Fruit fly (Drosophila melanogaster) whole organism, embryonic: ENCODE measurements around the gene CG3009.
A peak's percentile ranks its signal among the peaks of the same experiment; 100 is the strongest.

Source experiments
- Aef1 ChIP-seq: fragments of 200-800 bp; sonication (Bioruptor generic); IDR thresholded peaks from 3 replicates; pipeline ENCODE4 v1.3.6; 2022; ENCODE audit warnings: missing biosample characterization, missing genetic modification characterization
- CG10274 ChIP-seq: fragments of 200-800 bp; sonication (Bioruptor generic); optimal IDR thresholded peaks from 3 replicates; lab custom pipeline; 2017; ENCODE audit warnings: missing biosample characterization, mild to moderate bottlenecking, missing genetic modification characterization
- CG10321 ChIP-seq: fragments of 200-800 bp; sonication (Bioruptor generic); IDR thresholded peaks from 2 replicates; pipeline ENCODE4 v1.3.6; 2022; ENCODE audit warnings: missing biosample characterization, missing genetic modification characterization
- CG12104 ChIP-seq: fragments of 200-800 bp; sonication (Bioruptor generic); optimal IDR thresholded peaks from 3 replicates; lab custom pipeline; 2016; ENCODE audit warnings: missing biosample characterization, missing genetic modification characterization
- CG12299 ChIP-seq: fragments of 200-800 bp; sonication (Bioruptor generic); optimal IDR thresholded peaks from 2 replicates; lab custom pipeline; 2018; ENCODE audit warnings: missing biosample characterization, mild to moderate bottlenecking, missing genetic modification characterization
- CG13287 ChIP-seq: fragments of 200-800 bp; sonication (Bioruptor generic); IDR thresholded peaks from 2 replicates; pipeline ENCODE4 v1.3.6; 2022; ENCODE audit warnings: missing biosample characterization, missing genetic modification characterization; ENCODE audit not compliant: partially characterized antibody
- CG14710 ChIP-seq: fragments of 200-800 bp; sonication (Bioruptor generic); optimal IDR thresholded peaks from 3 replicates; lab custom pipeline; 2019; ENCODE audit warnings: missing biosample characterization, mild to moderate bottlenecking, missing genetic modification characterization, moderate library complexity
- CG1832 ChIP-seq: fragments of 200-800 bp; sonication (Bioruptor generic); optimal IDR thresholded peaks from 2 replicates; lab custom pipeline; 2017; ENCODE audit warnings: missing biosample characterization, mild to moderate bottlenecking, missing genetic modification characterization, inconsistent platforms
- CG2712 ChIP-seq: fragments of 200-800 bp; optimal IDR thresholded peaks from 3 replicates; lab custom pipeline; 2019; ENCODE audit warnings: missing biosample characterization, mild to moderate bottlenecking, missing genetic modification characterization, moderate library complexity
- CG31441 ChIP-seq: fragments of 200-800 bp; sonication (Bioruptor generic); IDR thresholded peaks from 2 replicates; pipeline ENCODE4 v1.3.6; 2022; ENCODE audit warnings: missing biosample characterization, missing genetic modification characterization
- CG32532 ChIP-seq: fragments of 200-800 bp; sonication (Bioruptor generic); IDR thresholded peaks from 2 replicates; pipeline ENCODE4 v1.3.6; 2022; ENCODE audit warnings: missing biosample characterization, missing genetic modification characterization
- CG32772 ChIP-seq: fragments of 200-800 bp; sonication (Bioruptor generic); IDR thresholded peaks from 2 replicates; pipeline ENCODE4 v1.3.6; 2022; ENCODE audit warnings: missing biosample characterization, missing genetic modification characterization
- CG33557 ChIP-seq: fragments of 200-800 bp; sonication (Bioruptor generic); optimal IDR thresholded peaks from 2 replicates; lab custom pipeline; 2019; ENCODE audit warnings: missing biosample characterization, mild to moderate bottlenecking, missing genetic modification characterization, moderate library complexity
- CG3995 ChIP-seq: fragments of 200-800 bp; sonication (Bioruptor generic); optimal IDR thresholded peaks from 3 replicates; lab custom pipeline; 2016; ENCODE audit warnings: missing biosample characterization, missing genetic modification characterization
- CG4360 ChIP-seq: fragments of 200-800 bp; sonication (Bioruptor generic); IDR thresholded peaks from 2 replicates; pipeline ENCODE4 v1.3.6; 2022; ENCODE audit warnings: missing biosample characterization, missing genetic modification characterization
- CG5245 ChIP-seq: fragments of 200-800 bp; sonication (Bioruptor generic); optimal IDR thresholded peaks from 3 replicates; lab custom pipeline; 2016; ENCODE audit warnings: missing biosample characterization, missing genetic modification characterization
- CG6254 ChIP-seq: fragments of 200-800 bp; sonication (Bioruptor generic); optimal IDR thresholded peaks from 3 replicates; lab custom pipeline; 2017; ENCODE audit warnings: mild to moderate bottlenecking, missing biosample characterization, missing genetic modification reagents, missing genetic modification characterization
- CG7839 ChIP-seq: fragments of 200-800 bp; sonication (Bioruptor generic); optimal IDR thresholded peaks from 3 replicates; lab custom pipeline; 2018; ENCODE audit warnings: missing biosample characterization, mild to moderate bottlenecking, missing genetic modification characterization, moderate library complexity
- CG8478 ChIP-seq: fragments of >200 bp; optimal IDR thresholded peaks from 2 replicates; lab custom pipeline; 2018
- Dad ChIP-seq: fragments of 200-800 bp; sonication (Bioruptor generic); optimal IDR thresholded peaks from 3 replicates; lab custom pipeline; 2016; ENCODE audit warnings: missing biosample characterization, missing genetic modification characterization
- Dek ChIP-seq: fragments of 200-800 bp; sonication (Bioruptor generic); optimal IDR thresholded peaks from 3 replicates; lab custom pipeline; 2019; ENCODE audit warnings: missing biosample characterization, mild to moderate bottlenecking, missing genetic modification characterization, moderate library complexity
- Gug ChIP-seq: fragments of 200-800 bp; sonication (Bioruptor generic); IDR thresholded peaks from 4 replicates; pipeline ENCODE4 v1.3.6; 2022; ENCODE audit warnings: missing biosample characterization, missing genetic modification characterization
- H15 ChIP-seq: fragments of 200-800 bp; sonication (Bioruptor generic); IDR thresholded peaks from 3 replicates; pipeline ENCODE4 v1.3.6; 2022; ENCODE audit warnings: missing biosample characterization, missing genetic modification characterization
- HmgZ ChIP-seq: fragments of 200-800 bp; sonication (Bioruptor generic); optimal IDR thresholded peaks from 2 replicates; lab custom pipeline; 2018; ENCODE audit warnings: missing biosample characterization, mild to moderate bottlenecking, missing genetic modification characterization
- Meics ChIP-seq: fragments of 200-800 bp; sonication (Bioruptor generic); optimal IDR thresholded peaks from 2 replicates; lab custom pipeline; 2017; ENCODE audit warnings: missing biosample characterization, mild to moderate bottlenecking, missing genetic modification characterization
- Ptx1 ChIP-seq: fragments of 200-800 bp; sonication (Bioruptor generic); IDR thresholded peaks from 2 replicates; pipeline ENCODE4 v1.3.6; 2022; ENCODE audit warnings: missing biosample characterization, missing genetic modification characterization
- Scr ChIP-seq: fragments of 200-800 bp; sonication (Bioruptor generic); IDR thresholded peaks from 2 replicates; pipeline ENCODE4 v1.3.6; 2022; ENCODE audit warnings: missing biosample characterization, missing genetic modification characterization; ENCODE audit not compliant: partially characterized antibody
- Six4 ChIP-seq: fragments of 200-800 bp; sonication (Bioruptor generic); optimal IDR thresholded peaks from 2 replicates; lab custom pipeline; 2016; ENCODE audit warnings: missing biosample characterization, missing genetic modification characterization
- Trl ChIP-seq, 3 experiments: fragments of >200 bp in 2 of 3; fragments of 200-800 bp in 1 of 3; sonication (Bioruptor generic) in 1 of 3; optimal IDR thresholded peaks; 2 replicates in 1 of 3; 3 replicates in 2 of 3; lab custom pipeline; 2016 to 2017; ENCODE audit warnings: missing biosample characterization in 1 of 3, missing genetic modification characterization in 1 of 3
- Usf ChIP-seq: fragments of 200-800 bp; sonication (Bioruptor generic); optimal IDR thresholded peaks from 2 replicates; lab custom pipeline; 2017; ENCODE audit warnings: missing genotype, missing biosample characterization, missing genetic modification characterization
- bbx ChIP-seq: fragments of 200-800 bp; sonication (Bioruptor generic); IDR thresholded peaks from 2 replicates; pipeline ENCODE4 v1.3.6; 2022; ENCODE audit warnings: missing biosample characterization, missing genetic modification characterization; ENCODE audit not compliant: partially characterized antibody
- bigmax ChIP-seq: fragments of 200-800 bp; sonication (Bioruptor generic); optimal IDR thresholded peaks from 2 replicates; lab custom pipeline; 2018; ENCODE audit warnings: missing biosample characterization, mild to moderate bottlenecking, missing genetic modification characterization
- cg ChIP-seq: fragments of 200-800 bp; sonication (Bioruptor generic); optimal IDR thresholded peaks from 3 replicates; lab custom pipeline; 2019; ENCODE audit warnings: missing biosample characterization, mild to moderate bottlenecking, missing genetic modification characterization, moderate library complexity
- disco-r ChIP-seq: fragments of 200-800 bp; sonication (Bioruptor generic); optimal IDR thresholded peaks from 2 replicates; lab custom pipeline; 2016; ENCODE audit warnings: missing biosample characterization, missing genetic modification characterization
- luna ChIP-seq: fragments of 200-800 bp; sonication (Bioruptor generic); optimal IDR thresholded peaks from 2 replicates; lab custom pipeline; 2016; ENCODE audit warnings: missing biosample characterization, missing genetic modification characterization
- pnt ChIP-seq: fragments of 200-800 bp; sonication (Bioruptor generic); optimal IDR thresholded peaks from 3 replicates; lab custom pipeline; 2016; ENCODE audit warnings: missing biosample characterization, missing genetic modification characterization
- prd ChIP-seq, 3 experiments: fragments of >200 bp in 2 of 3; fragments of 200-800 bp in 1 of 3; sonication (Bioruptor generic) in 1 of 3; optimal IDR thresholded peaks in 2 of 3; IDR thresholded peaks in 1 of 3; 2 replicates in 2 of 3; 3 replicates in 1 of 3; pipeline versions ENCODE4 v1.3.6 to Lab custom; 2017 to 2022; ENCODE audit warnings: missing biosample characterization in 1 of 3, missing genetic modification characterization in 1 of 3
- rib ChIP-seq: fragments of 200-800 bp; sonication (Bioruptor generic); IDR thresholded peaks from 2 replicates; pipeline ENCODE4 v1.3.6; 2022; ENCODE audit warnings: missing biosample characterization, missing genetic modification characterization
- ro ChIP-seq: fragments of 200-800 bp; sonication (Bioruptor generic); IDR thresholded peaks from 2 replicates; pipeline ENCODE4 v1.3.6; 2022; ENCODE audit warnings: missing biosample characterization, missing genetic modification characterization
- sens ChIP-seq: fragments of 200-800 bp; sonication (Bioruptor generic); peaks from one replicate; lab custom pipeline; 2016; ENCODE audit warnings: missing biosample characterization, missing genetic modification characterization
- sisA ChIP-seq: fragments of 200-800 bp; sonication (Bioruptor generic); IDR thresholded peaks from 2 replicates; pipeline ENCODE4 v1.3.6; 2022; ENCODE audit warnings: missing biosample characterization, missing genetic modification characterization
- sob ChIP-seq: fragments of 200-800 bp; sonication (Bioruptor generic); IDR thresholded peaks from 2 replicates; pipeline ENCODE4 v1.3.6; 2022; ENCODE audit warnings: missing biosample characterization, missing genetic modification characterization
- ssp ChIP-seq: fragments of 200-800 bp; sonication (Bioruptor generic); IDR thresholded peaks from 2 replicates; pipeline ENCODE4 v1.3.6; 2022; ENCODE audit warnings: missing biosample characterization, missing genetic modification characterization
- tap ChIP-seq: fragments of 200-800 bp; optimal IDR thresholded peaks from 3 replicates; lab custom pipeline; 2019; ENCODE audit warnings: missing biosample characterization, mild to moderate bottlenecking, missing genetic modification characterization, moderate library complexity
- ttk ChIP-seq: fragments of 200-800 bp; sonication (Bioruptor generic); IDR thresholded peaks from 2 replicates; pipeline ENCODE4 v2.1.2; 2022; ENCODE audit warnings: missing biosample characterization, missing genetic modification characterization
- zf30C ChIP-seq: fragments of 200-800 bp; sonication (Bioruptor generic); optimal IDR thresholded peaks from 3 replicates; lab custom pipeline; 2018; ENCODE audit warnings: missing biosample characterization, mild to moderate bottlenecking, missing genetic modification characterization
- zfh1 ChIP-seq: fragments of 200-800 bp; sonication (Bioruptor generic); IDR thresholded peaks from 3 replicates; pipeline ENCODE4 v1.3.6; 2022; ENCODE audit warnings: missing biosample characterization, missing genetic modification characterization

Gene CG3009

dm6 chrX:4691226-4691625 lies 24.7 kb upstream of the CG3009 start (continued):
- TF ChIP-seq CG2712 (tag; lab: Kevin White, UChicago) = peak; percentile 52
- peak; percentile 34; the same call in 1 of the 2 replicates for TF ChIP-seq sob (GFP tag; lab: Robert Waterston, UW)
- no peak for TF ChIP-seq luna (GFP tag; lab: Kevin White, UChicago)
- TF ChIP-seq sens = no peak
- peak; percentile 36; the same call in 1 of the 2 replicates for TF ChIP-seq CG31441 (GFP tag; lab: Robert Waterston, UW)
- TF ChIP-seq sisA = peak; percentile 44; the same call in 1 of the 2 replicates
- TF ChIP-seq pnt (GFP tag; lab: Kevin White, UChicago) = no peak
- TF ChIP-seq Dek = peak; percentile 23
- TF ChIP-seq CG12299 = no peak
- no peak for TF ChIP-seq CG32772 (GFP tag; lab: Robert Waterston, UW)
- TF ChIP-seq ssp = no peak
- no peak for TF ChIP-seq ro
- TF ChIP-seq CG3995 (GFP tag; lab: Kevin White, UChicago) = no peak
- no peak for TF ChIP-seq Six4
- TF ChIP-seq Aef1 (GFP tag; lab: Robert Waterston, UW) = peak; percentile 16; the same call in 1 of the 3 replicates

dm6 chrX:4690767-4691166 lies 24.3 kb upstream of the CG3009 start:
- TF ChIP-seq cg (GFP tag; lab: Kevin White, UChicago) = peak; percentile 49
- TF ChIP-seq HmgZ (tag; lab: Kevin White, UChicago) = no peak
- peak; percentile 55 for TF ChIP-seq CG1832 (GFP tag; lab: Kevin White, UChicago)
- TF ChIP-seq CG8478 (lab: Kevin White, UChicago) = peak; percentile 28
- TF ChIP-seq CG10321 (GFP tag; lab: Robert Waterston, UW) = peak; percentile 36; the same call in 1 of the 2 replicates
- TF ChIP-seq Trl (optimal IDR thresholded peaks at IDR 0.05; lab: Kevin White, UChicago) = peak; percentile 19 to 47
- no peak for TF ChIP-seq Trl (GFP tag; optimal IDR thresholded peaks at IDR 0.05; lab: Kevin White, UChicago)
- TF ChIP-seq ttk = no peak
- TF ChIP-seq CG4360 = peak; percentile 57
- no peak for TF ChIP-seq CG14710 (tag; lab: Kevin White, UChicago)
- TF ChIP-seq Dad (GFP tag; lab: Kevin White, UChicago) = no peak
- TF ChIP-seq sens = peak; percentile 53
- TF ChIP-seq zfh1 (GFP tag; lab: Robert Waterston, UW) = no peak

- TF ChIP-seq tap (tag; lab: Kevin White, UChicago) (peak; percentile 35), Usf (no peak), CG6254 (peak; percentile 26), CG7839 (tag; lab: Kevin White, UChicago) (peak; percentile 29), CG32532 (peak; percentile 57; the same call in 1 of the 2 replicates), bbx (GFP tag; lab: Robert Waterston, UW) (peak; percentile 58), CG32772 (GFP tag; lab: Robert Waterston, UW) (no peak), sisA (0 out of 2 replicates have a peak, but pooled peaks have one; percentile 26), H15 (GFP tag; lab: Robert Waterston, UW) (peak; percentile 27; the same call in 1 of the 3 replicates), disco-r (peak; percentile 35), CG5245 (GFP tag; lab: Kevin White, UChicago) (no peak), zf30C (GFP tag; lab: Kevin White, UChicago) (peak; percentile 36), CG33557 (GFP tag; lab: Kevin White, UChicago) (peak; percentile 19), Ptx1 (GFP tag; lab: Robert Waterston, UW) (peak; percentile 32), rib (GFP tag; lab: Robert Waterston, UW) (0 out of 2 replicates have a peak, but pooled peaks have one; percentile 74), Meics (peak; percentile 59), Scr (GFP tag; lab: Robert Waterston, UW) (peak; percentile 72), CG10274 (GFP tag; lab: Kevin White, UChicago) (no peak), luna (GFP tag; lab: Kevin White, UChicago) (no peak), CG13287 (GFP tag; lab: Robert Waterston, UW) (peak; percentile 76), Gug (no peak), bigmax (GFP tag; lab: Kevin White, UChicago) (no peak), prd (optimal IDR thresholded peaks at IDR 0.05; lab: Kevin White, UChicago) (no peak), prd (GFP tag; IDR thresholded peaks at IDR 0.05; lab: Robert Waterston, UW) (peak; percentile 64), CG12104 (GFP tag; lab: Kevin White, UChicago) (no peak)
Observed at dm6 chrX:4687778-4688399, 21.4 kb upstream of the CG3009 start, which contains the start of gene ctp. Gene ctp (plus strand): TSS chrX:4687800.
